Worm (Caenorhabditis elegans) whole organism, L3 larva: ENCODE results near the gene fbxa-153.

ENCODE experiments used
- R02D3.7 ChIP-seq: fragments of 150-350 bp; optimal IDR thresholded peaks from 2 replicates; lab custom pipeline; 2014; ENCODE audit warnings: missing biosample characterization, missing genetic modification characterization
- aly-2 ChIP-seq: fragments of 150-350 bp; optimal IDR thresholded peaks from 2 replicates; lab custom pipeline; 2014; ENCODE audit warnings: missing biosample characterization, missing genetic modification characterization
- ama-1 ChIP-seq: fragments of 150-350 bp; optimal IDR thresholded peaks from 2 replicates; lab custom pipeline; 2018
- ceh-16 ChIP-seq: sonication (generic microtip); optimal IDR thresholded peaks from 2 replicates; lab custom pipeline; 2017; ENCODE audit warnings: missing biosample characterization, missing genetic modification characterization
- ceh-28 ChIP-seq: fragments of 150-350 bp; optimal IDR thresholded peaks from 2 replicates; lab custom pipeline; 2014; ENCODE audit warnings: missing biosample characterization, missing genetic modification reagents, missing genetic modification characterization
- ceh-82 ChIP-seq: fragments of 150-350 bp; optimal IDR thresholded peaks from 2 replicates; lab custom pipeline; 2014; ENCODE audit warnings: missing biosample characterization, missing genetic modification characterization
- daf-12 ChIP-seq: fragments of 150-350 bp; optimal IDR thresholded peaks from 2 replicates; lab custom pipeline; 2014; ENCODE audit warnings: missing biosample characterization, missing genetic modification reagents, missing genetic modification characterization
- egl-5 ChIP-seq: fragments of 150-350 bp; optimal IDR thresholded peaks from 2 replicates; lab custom pipeline; 2017; ENCODE audit warnings: missing biosample characterization, missing genetic modification reagents, missing genetic modification characterization, inconsistent platforms
- elt-1 ChIP-seq: fragments of 150-350 bp; optimal IDR thresholded peaks from 2 replicates; lab custom pipeline; 2014; ENCODE audit warnings: missing biosample characterization, missing genetic modification characterization
- elt-2 ChIP-seq: sonication (generic microtip); optimal IDR thresholded peaks from 2 replicates; lab custom pipeline; 2016; ENCODE audit warnings: missing genetic modification reagents, mild to moderate bottlenecking, missing genetic modification characterization, missing compliant biosample characterization
- fkh-10 ChIP-seq: sonication (generic microtip); optimal IDR thresholded peaks from 2 replicates; lab custom pipeline; 2017; ENCODE audit warnings: missing biosample characterization, missing genetic modification reagents, missing genetic modification characterization
- hmg-11 ChIP-seq: sonication (generic microtip); optimal IDR thresholded peaks from 2 replicates; lab custom pipeline; 2016; ENCODE audit warnings: missing genetic modification characterization, missing compliant biosample characterization
- jun-1 ChIP-seq: fragments of 150-350 bp; optimal IDR thresholded peaks from 2 replicates; lab custom pipeline; 2014; ENCODE audit warnings: missing biosample characterization, missing genetic modification reagents, missing genetic modification characterization
- lin-15B ChIP-seq: fragments of 150-350 bp; optimal IDR thresholded peaks from 2 replicates; lab custom pipeline; 2014; ENCODE audit warnings: missing biosample characterization, missing genetic modification characterization
- lin-39 ChIP-seq: fragments of 150-350 bp; optimal IDR thresholded peaks from 2 replicates; lab custom pipeline; 2018; ENCODE audit warnings: missing biosample characterization, missing genetic modification reagents, missing genetic modification characterization
- lsy-12 ChIP-seq: sonication (generic microtip); optimal IDR thresholded peaks from 2 replicates; lab custom pipeline; 2016; ENCODE audit warnings: mild to moderate bottlenecking, missing genetic modification characterization, missing compliant biosample characterization
- mdl-1 ChIP-seq: fragments of 150-350 bp; optimal IDR thresholded peaks from 2 replicates; lab custom pipeline; 2014; ENCODE audit warnings: missing biosample characterization, missing genetic modification characterization
- mml-1 ChIP-seq: fragments of 150-350 bp; sonication (generic microtip); optimal IDR thresholded peaks from 3 replicates; lab custom pipeline; 2014; ENCODE audit warnings: missing biosample characterization, missing genetic modification characterization
- nfya-1 ChIP-seq: sonication (generic microtip); optimal IDR thresholded peaks from 2 replicates; lab custom pipeline; 2017; ENCODE audit warnings: missing genetic modification characterization, mild to moderate bottlenecking, missing compliant biosample characterization, antibody characterized with exemption, moderate library complexity; ENCODE audit not compliant: insufficient read depth
- nhr-11 ChIP-seq: fragments of 150-350 bp; optimal IDR thresholded peaks from 2 replicates; lab custom pipeline; 2014; ENCODE audit warnings: missing biosample characterization, missing genetic modification characterization
- nhr-23 ChIP-seq: fragments of 150-350 bp; optimal IDR thresholded peaks from 2 replicates; lab custom pipeline; 2014; ENCODE audit warnings: missing biosample characterization, missing genetic modification reagents, missing genetic modification characterization
- nhr-43 ChIP-seq: sonication (generic microtip); optimal IDR thresholded peaks from 2 replicates; lab custom pipeline; 2016; ENCODE audit warnings: mild to moderate bottlenecking, missing genetic modification characterization, missing compliant biosample characterization; ENCODE audit not compliant: poor library complexity, severe bottlenecking
- nhr-67 ChIP-seq: fragments of 150-350 bp; optimal IDR thresholded peaks from 2 replicates; lab custom pipeline; 2014; ENCODE audit warnings: missing biosample characterization, missing genetic modification characterization
- nhr-77 ChIP-seq: fragments of 150-350 bp; optimal IDR thresholded peaks from 2 replicates; lab custom pipeline; 2014; ENCODE audit warnings: missing biosample characterization, missing genetic modification characterization
- pha-4 ChIP-seq: fragments of 150-350 bp; optimal IDR thresholded peaks from 2 replicates; lab custom pipeline; 2014; ENCODE audit warnings: missing biosample characterization, missing genetic modification reagents, missing genetic modification characterization
- pqm-1 ChIP-seq: fragments of 150-350 bp; optimal IDR thresholded peaks from 2 replicates; lab custom pipeline; 2017; ENCODE audit warnings: missing biosample characterization, missing genetic modification characterization, inconsistent platforms
- skn-1 ChIP-seq: fragments of 150-350 bp; optimal IDR thresholded peaks from 2 replicates; lab custom pipeline; 2014; ENCODE audit warnings: missing biosample characterization, missing genetic modification characterization
- snpc-4 ChIP-seq: fragments of 150-350 bp; optimal IDR thresholded peaks from 2 replicates; lab custom pipeline; 2014; ENCODE audit warnings: missing biosample characterization, missing genetic modification characterization
- unc-39 ChIP-seq: sonication (generic microtip); optimal IDR thresholded peaks from 4 replicates; lab custom pipeline; 2017; ENCODE audit warnings: missing biosample characterization, missing genetic modification characterization
- unc-62 ChIP-seq: fragments of 150-350 bp; sonication (generic microtip); optimal IDR thresholded peaks from 4 replicates; lab custom pipeline; 2014; ENCODE audit warnings: missing biosample characterization, missing genetic modification reagents, missing genetic modification characterization
- zag-1 ChIP-seq: fragments of 150-350 bp; optimal IDR thresholded peaks from 2 replicates; lab custom pipeline; 2014; ENCODE audit warnings: missing biosample characterization, missing genetic modification characterization
- ztf-4 ChIP-seq: fragments of 150-350 bp; optimal IDR thresholded peaks from 2 replicates; lab custom pipeline; 2014; ENCODE audit warnings: missing biosample characterization, missing genetic modification characterization

Gene fbxa-153

DNA sequence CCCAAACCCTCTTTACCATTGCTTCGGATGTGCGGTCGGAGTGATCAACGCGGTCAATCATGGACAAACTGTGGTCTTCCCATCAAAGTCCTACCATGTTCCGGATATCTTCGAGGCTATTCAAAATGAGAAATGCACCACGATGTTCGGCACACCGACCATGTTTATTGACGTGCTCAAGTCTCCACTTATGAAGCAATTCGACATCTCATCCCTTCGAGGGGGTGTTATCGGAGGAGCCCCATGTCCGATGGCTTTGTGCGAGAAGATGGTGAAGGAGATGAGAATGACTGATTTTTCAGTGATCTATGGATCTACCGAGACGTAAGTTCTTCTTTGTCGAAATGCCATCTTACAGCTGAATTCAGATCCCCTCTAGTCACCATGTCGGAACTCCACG lies 41.8 kb downstream of the fbxa-153 start:
- TF ChIP-seq ama-1 (peak; percentile 93), pqm-1 (tag; lab: Kevin White, UChicago) (no peak), lin-39 (tag; lab: Kevin White, UChicago) (peak; percentile 7)
- TF ChIP-seq, all 47 proteins: peak for 2

DNA sequence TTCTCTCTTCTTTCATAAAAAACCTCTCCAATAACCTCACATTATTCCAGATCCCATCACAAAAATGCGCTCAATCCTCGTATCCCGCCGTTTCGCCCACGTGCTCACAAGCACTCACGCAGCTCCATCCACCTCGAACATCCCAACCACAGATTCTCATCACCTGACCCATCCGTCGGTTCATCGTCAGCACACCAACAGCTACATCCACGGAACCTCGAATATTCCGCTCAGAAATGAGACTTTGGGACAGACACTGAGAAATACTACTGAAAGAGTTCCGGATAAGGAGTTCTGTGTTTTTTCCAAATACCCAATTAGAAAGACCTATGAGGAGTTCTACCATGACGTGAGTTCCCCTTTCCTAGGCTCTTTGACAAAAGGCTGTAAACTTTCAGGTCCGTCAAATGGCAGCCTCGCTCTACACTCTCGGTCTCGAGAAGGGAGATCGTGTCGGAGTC lies 42.8 kb downstream of the fbxa-153 start, which contains the start of gene acs-2:
Gene acs-2 (plus strand): TSS at position 51 of the 461 bp plus-strand sequence.
- TF ChIP-seq nhr-67 (tag; lab: Kevin White, UChicago) (no peak), elt-2 (tag; lab: Kevin White, UChicago) (no peak), ama-1 (peak; percentile 96), nfya-1 (tag; lab: Kevin White, UChicago) (no peak), nhr-43 (tag; lab: Kevin White, UChicago) (no peak)

DNA sequence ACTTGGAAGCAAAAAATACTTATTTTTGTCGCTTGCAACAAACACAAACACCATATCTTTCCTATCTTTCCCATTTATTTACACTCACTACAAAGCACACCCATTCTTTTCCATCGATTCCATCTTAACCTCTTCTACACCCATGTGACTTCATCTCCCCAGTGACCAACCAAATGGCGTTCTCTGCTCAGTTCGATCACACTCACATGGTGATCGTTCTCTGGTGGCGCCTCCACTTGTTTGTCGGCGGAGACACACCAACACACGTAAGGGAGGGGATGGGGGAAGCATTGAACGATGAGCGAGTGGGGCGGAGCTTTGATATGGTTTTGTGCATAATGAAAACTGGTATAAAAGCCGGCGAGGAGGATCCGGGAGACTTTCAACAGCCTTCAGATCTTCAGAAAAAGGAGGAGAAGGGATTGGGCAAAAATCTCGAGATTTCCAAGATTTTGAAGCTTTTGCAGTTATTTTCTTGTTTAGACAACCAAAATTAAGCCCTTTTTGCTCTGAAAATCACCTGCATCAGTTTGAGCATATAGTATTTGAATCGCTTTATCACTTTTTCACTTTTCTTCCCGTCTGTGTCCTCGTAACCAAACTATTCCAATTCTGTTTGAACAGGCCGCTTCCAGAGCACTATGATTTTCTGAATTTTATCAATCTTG lies 43.5 kb downstream of the fbxa-153 start:
- TF ChIP-seq unc-62 (GFP tag; lab: Kevin White, UChicago) (peak; percentile 19), mdl-1 (tag; lab: Kevin White, UChicago) (peak; percentile 82), elt-2 (tag; lab: Kevin White, UChicago) (peak; percentile 78), lin-39 (tag; lab: Kevin White, UChicago) (peak; percentile 96), pha-4 (peak; percentile 87), nfya-1 (tag; lab: Kevin White, UChicago) (peak; percentile 82), ceh-28 (tag; lab: Kevin White, UChicago) (peak; percentile 40), egl-5 (tag; lab: Kevin White, UChicago) (peak; percentile 86), mml-1 (no peak), unc-39 (no peak), jun-1 (tag; lab: Kevin White, UChicago) (peak; percentile 85), hmg-11 (tag; lab: Kevin White, UChicago) (peak; percentile 57), nhr-23 (tag; lab: Kevin White, UChicago) (no peak), zag-1 (tag; lab: Kevin White, UChicago) (no peak), lin-15B (tag; lab: Kevin White, UChicago) (peak; percentile 9), daf-12 (no peak), lsy-12 (tag; lab: Kevin White, UChicago) (no peak), pqm-1 (tag; lab: Kevin White, UChicago) (peak; percentile 94), ceh-82 (tag; lab: Kevin White, UChicago) (no peak), aly-2 (tag; lab: Kevin White, UChicago) (no peak), fkh-10 (GFP tag; lab: Kevin White, UChicago) (no peak), nhr-43 (tag; lab: Kevin White, UChicago) (peak; percentile 84), ama-1 (peak; percentile 96), ztf-4 (no peak), elt-1 (peak; percentile 77), snpc-4 (peak; percentile 82), nhr-11 (tag; lab: Kevin White, UChicago) (peak; percentile 70), skn-1 (tag; lab: Kevin White, UChicago) (no peak)

DNA sequence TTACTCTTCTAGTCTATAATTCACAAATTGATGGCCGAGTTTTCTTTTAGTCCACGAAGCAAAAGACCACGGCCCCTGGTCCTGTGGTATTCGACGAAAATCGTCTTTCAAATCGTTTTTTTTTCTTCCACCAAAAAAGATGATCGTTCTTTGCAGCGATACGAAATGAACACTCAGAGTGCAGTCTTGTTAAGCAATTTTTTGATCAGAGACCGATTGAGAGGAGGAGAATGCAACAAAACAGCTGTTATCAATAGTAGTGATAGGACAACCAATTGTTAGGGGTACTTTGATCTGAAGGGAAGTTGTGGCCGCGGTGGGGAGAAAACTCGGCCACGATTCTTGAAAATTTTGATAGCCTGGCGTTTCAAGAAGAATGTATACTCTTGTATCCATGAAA lies 46.2 kb downstream of the fbxa-153 start:
- peak; percentile 30 for TF ChIP-seq nfya-1 (tag; lab: Kevin White, UChicago)
- TF ChIP-seq fkh-10 (GFP tag; lab: Kevin White, UChicago), result no peak
- TF ChIP-seq elt-2 (tag; lab: Kevin White, UChicago), result peak; percentile 71
- no peak for TF ChIP-seq zag-1 (tag; lab: Kevin White, UChicago)
- TF ChIP-seq pha-4, result peak; percentile 66
- TF ChIP-seq nhr-77 (tag; lab: Kevin White, UChicago), result no peak
- TF ChIP-seq ztf-4, result no peak
- TF ChIP-seq nhr-43 (tag; lab: Kevin White, UChicago), result peak; percentile 71
- no peak for TF ChIP-seq ceh-16
- peak; percentile 84 for TF ChIP-seq pqm-1 (tag; lab: Kevin White, UChicago)
- peak; percentile 37 for TF ChIP-seq R02D3.7
- TF ChIP-seq nhr-23 (tag; lab: Kevin White, UChicago), result peak; percentile 31
- TF ChIP-seq jun-1 (tag; lab: Kevin White, UChicago), result peak; percentile 60
- peak; percentile 27 for TF ChIP-seq ama-1
- TF ChIP-seq, all 47 proteins: peak for 9
